Worm (Caenorhabditis elegans) whole organism, L4/young adult: ENCODE measurements around the gene F20D6.2.

Source experiments
- W03F9.2 ChIP-seq: fragments of 150-350 bp; optimal IDR thresholded peaks from 2 replicates; lab custom pipeline; 2014; ENCODE audit warnings: missing biosample characterization, missing genetic modification characterization
- him-1 ChIP-seq: sonication (generic microtip); optimal IDR thresholded peaks from 2 replicates; lab custom pipeline; 2016; ENCODE audit warnings: missing genotype, missing genetic modification reagents, missing genetic modification characterization, missing compliant biosample characterization

- TF ChIP-seq him-1 (tag; lab: Kevin White, UChicago) (no peak), W03F9.2 (tag; lab: Kevin White, UChicago) (no peak)
These were observed 4.2 kb downstream of the F20D6.2 start, which contains the start of gene F20D6.12 for ce11 chrV:8190016-8190415.
